Fruit fly (Drosophila melanogaster): ENCODE measurements around the gene sl.

sl gene

dm6 chrX:16335107-16335642, 14.9 kb upstream of the sl start (continued):
- peak; percentile 73 for TF ChIP-seq CG15269 (tag; optimal IDR thresholded peaks at IDR 0.05)
- no peak for TF ChIP-seq dati (GFP tag; IDR thresholded peaks at IDR 0.05)
- no peak for TF ChIP-seq CG14965 (GFP tag; optimal IDR thresholded peaks at IDR 0.05; ENCODE audit: borderline replicate concordance)
- TF ChIP-seq tx (GFP tag; optimal IDR thresholded peaks at IDR 0.05), result no peak
- TF ChIP-seq CG6854 (GFP tag; optimal IDR thresholded peaks at IDR 0.05), result peak; percentile 6
- peak; percentile 57 for TF ChIP-seq Mad (GFP tag; optimal IDR thresholded peaks at IDR 0.05)
- 0 out of 3 replicates have a peak, but pooled peaks have one; percentile 35 for TF ChIP-seq knrl (GFP tag; IDR thresholded peaks at IDR 0.05; ENCODE audit: partially characterized antibody)
- 0 out of 4 replicates have a peak, but pooled peaks have one; percentile 22 for TF ChIP-seq Dll (GFP tag; IDR thresholded peaks at IDR 0.05; ENCODE audit: partially characterized antibody)
- peak; percentile 37 for TF ChIP-seq Nf-YC (tag; optimal IDR thresholded peaks at IDR 0.05)
- peak; percentile 68 for TF ChIP-seq CG7556 (GFP tag; optimal IDR thresholded peaks at IDR 0.05)
- TF ChIP-seq CG6683 (GFP tag; optimal IDR thresholded peaks at IDR 0.05), result no peak
- TF ChIP-seq zen2 (GFP tag; IDR thresholded peaks at IDR 0.05; ENCODE audit: partially characterized antibody), result no peak
- peak; percentile 53 for TF ChIP-seq HmgZ (tag; optimal IDR thresholded peaks at IDR 0.05)
- peak; percentile 52; the same call in 1 of the 2 replicates for TF ChIP-seq CG31441 (GFP tag; IDR thresholded peaks at IDR 0.05)
- TF ChIP-seq HLHmδ (GFP tag; optimal IDR thresholded peaks at IDR 0.05), result no peak
- no peak for TF ChIP-seq hb (GFP tag; IDR thresholded peaks at IDR 0.05; ENCODE audit: partially characterized antibody)
- peak; percentile 52 for TF ChIP-seq Hr3 (GFP tag; optimal IDR thresholded peaks at IDR 0.05)
- peak; percentile 93 for TF ChIP-seq Ets65A (GFP tag)
- no peak for TF ChIP-seq bigmax (GFP tag; optimal IDR thresholded peaks at IDR 0.05)
- no peak for TF ChIP-seq usp (GFP tag; optimal IDR thresholded peaks at IDR 0.05)
- TF ChIP-seq nom (GFP tag; optimal IDR thresholded peaks at IDR 0.05), result peak; percentile 46
- TF ChIP-seq sima (GFP tag; optimal IDR thresholded peaks at IDR 0.05), result peak; percentile 39
- 0 out of 2 replicates have a peak, but pooled peaks have one; percentile 50 for TF ChIP-seq toy (GFP tag; IDR thresholded peaks at IDR 0.05)
- TF ChIP-seq H15 (GFP tag; IDR thresholded peaks at IDR 0.05), result peak; percentile 72
- TF ChIP-seq ci (GFP tag; IDR thresholded peaks at IDR 0.05), result peak; percentile 90
- TF ChIP-seq CG6765 (GFP tag; optimal IDR thresholded peaks at IDR 0.05), result peak; percentile 74
- TF ChIP-seq Hsf (GFP tag; optimal IDR thresholded peaks at IDR 0.05), result peak; percentile 76
- TF ChIP-seq CG7745 (tag; optimal IDR thresholded peaks at IDR 0.05), result no peak
- TF ChIP-seq bowl (GFP tag; IDR thresholded peaks at IDR 0.05), result 0 out of 2 replicates have a peak, but pooled peaks have one; percentile 46
- TF ChIP-seq CG15479 (GFP tag; optimal IDR thresholded peaks at IDR 0.05), result no peak
- TF ChIP-seq NFAT (GFP tag; IDR thresholded peaks at IDR 0.05), result peak; percentile 79
- peak; percentile 58 for TF ChIP-seq fd96Cb (tag; optimal IDR thresholded peaks at IDR 0.05)
- TF ChIP-seq CG17328 (GFP tag; IDR thresholded peaks at IDR 0.05), result peak; percentile 78
- peak; percentile 78 for TF ChIP-seq CG12659 (GFP tag; optimal IDR thresholded peaks at IDR 0.05)
- TF ChIP-seq dpn (GFP tag; optimal IDR thresholded peaks at IDR 0.05), result peak; percentile 73 to 80
- peak; percentile 50; the same call in 1 of the 2 replicates for TF ChIP-seq CG10321 (GFP tag; IDR thresholded peaks at IDR 0.05)
- peak; percentile 71 for TF ChIP-seq gem (tag; optimal IDR thresholded peaks at IDR 0.05)
- peak; percentile 56 for TF ChIP-seq CG4820 (GFP tag; optimal IDR thresholded peaks at IDR 0.05)
- TF ChIP-seq CG10565 (GFP tag; optimal IDR thresholded peaks at IDR 0.05), result no peak
- peak; percentile 34 for TF ChIP-seq Bdp1 (GFP tag; optimal IDR thresholded peaks at IDR 0.05)
- TF ChIP-seq pzg (GFP tag; optimal IDR thresholded peaks at IDR 0.05), result peak; percentile 43
- peak; percentile 83 for TF ChIP-seq Gug (GFP tag; IDR thresholded peaks at IDR 0.05)
- TF ChIP-seq CG3847 (GFP tag; IDR thresholded peaks at IDR 0.05), result peak; percentile 65
- peak; percentile 52 for TF ChIP-seq trh (GFP tag; optimal IDR thresholded peaks at IDR 0.05)
- TF ChIP-seq CG13123 (GFP tag; optimal IDR thresholded peaks at IDR 0.05), result peak; percentile 14
- peak; percentile 58; the same call in 1 of the 2 replicates for TF ChIP-seq CG10959 (GFP tag; IDR thresholded peaks at IDR 0.05)
- peak; percentile 76; the same call in 2 of the 3 replicates for TF ChIP-seq CG11695 (GFP tag; IDR thresholded peaks at IDR 0.05)
- peak; percentile 11 for TF ChIP-seq CG3065 (GFP tag; optimal IDR thresholded peaks at IDR 0.05)
- peak; percentile 49 for TF ChIP-seq Side (GFP tag; optimal IDR thresholded peaks at IDR 0.05)
- no peak for TF ChIP-seq YL-1 (GFP tag; optimal IDR thresholded peaks at IDR 0.05)

Data from whole organism, embryonic.